Worm (Caenorhabditis elegans) whole organism, L2 larva: ENCODE results near the gene nduf-2.2.

Experiments
- elt-1 ChIP-seq: fragments of 150-350 bp; optimal IDR thresholded peaks from 2 replicates; lab custom pipeline; 2014; ENCODE audit warnings: missing biosample characterization, missing genetic modification characterization
- nhr-12 ChIP-seq: fragments of 150-350 bp; optimal IDR thresholded peaks from 2 replicates; lab custom pipeline; 2014; ENCODE audit warnings: missing biosample characterization, missing genetic modification characterization
- unc-62 ChIP-seq: fragments of 150-350 bp; optimal IDR thresholded peaks from 2 replicates; lab custom pipeline; 2014; ENCODE audit warnings: missing biosample characterization, missing genetic modification reagents, missing genetic modification characterization

ce11 chrIII:6509301-6509700 is 44.3 kb downstream of the nduf-2.2 start:
- TF ChIP-seq elt-1 (tag; lab: Kevin White, UChicago) (no peak), nhr-12 (tag; lab: Kevin White, UChicago) (no peak), unc-62 (GFP tag; lab: Kevin White, UChicago) (no peak)
